Worm (Caenorhabditis elegans) whole organism, L1 larva: ENCODE data around the gene fbxb-106.
A peak's percentile ranks its signal among the peaks of the same experiment; 100 is the strongest.

Source experiments
- C04F5.9 ChIP-seq: sonication (generic microtip); optimal IDR thresholded peaks from 2 replicates; lab custom pipeline; 2016; ENCODE audit warnings: missing genetic modification characterization, missing compliant biosample characterization
- Y116A8C.19 ChIP-seq: sonication (generic microtip); optimal IDR thresholded peaks from 2 replicates; lab custom pipeline; 2016; ENCODE audit warnings: missing compliant biosample characterization, missing genetic modification characterization, borderline replicate concordance
- aha-1 ChIP-seq: fragments of 150-350 bp; optimal IDR thresholded peaks from 2 replicates; lab custom pipeline; 2014; ENCODE audit warnings: missing biosample characterization, missing genetic modification characterization
- alr-1 ChIP-seq: fragments of 200-800 bp; sonication (Bioruptor generic); optimal IDR thresholded peaks from 2 replicates; lab custom pipeline; 2018; ENCODE audit warnings: borderline replicate concordance, mild to moderate bottlenecking, missing genetic modification characterization, missing compliant biosample characterization
- aly-2 ChIP-seq: fragments of 150-350 bp; optimal IDR thresholded peaks from 2 replicates; lab custom pipeline; 2014; ENCODE audit warnings: missing biosample characterization, missing genetic modification characterization
- ceh-8 ChIP-seq: fragments of 200-800 bp; sonication (Bioruptor generic); optimal IDR thresholded peaks from 2 replicates; lab custom pipeline; 2018; ENCODE audit warnings: mild to moderate bottlenecking, missing genetic modification characterization, moderate library complexity, missing compliant biosample characterization
- ceh-82 ChIP-seq, 3 experiments: fragments of 150-350 bp in 1 of 3; sonication (generic microtip) in 2 of 3; optimal IDR thresholded peaks; 2 replicates each; lab custom pipeline; 2014 to 2017; ENCODE audit warnings: missing biosample characterization in 3 of 3, missing genetic modification characterization in 3 of 3
- ceh-90 ChIP-seq: sonication (generic microtip); optimal IDR thresholded peaks from 2 replicates; lab custom pipeline; 2016; ENCODE audit warnings: missing genetic modification characterization, missing compliant biosample characterization
- ces-1 ChIP-seq: fragments of 150-350 bp; optimal IDR thresholded peaks from 2 replicates; lab custom pipeline; 2014; ENCODE audit warnings: missing biosample characterization, missing genetic modification reagents, missing genetic modification characterization
- dsc-1 ChIP-seq: sonication (generic microtip); optimal IDR thresholded peaks from 2 replicates; lab custom pipeline; 2016; ENCODE audit warnings: mild to moderate bottlenecking, missing genetic modification characterization, missing compliant biosample characterization
- efl-1 ChIP-seq, 4 experiments: fragments of 150-350 bp; optimal IDR thresholded peaks in 3 of 4; peaks in 1 of 4; 1 replicate in 1 of 4; 2 replicates in 3 of 4; lab custom pipeline; 2014; ENCODE audit warnings: missing biosample characterization in 2 of 4, missing genetic modification characterization in 2 of 4, missing genetic modification reagents in 2 of 4
- egl-13 ChIP-seq: sonication (generic microtip); optimal IDR thresholded peaks from 2 replicates; lab custom pipeline; 2016; ENCODE audit warnings: missing genotype, missing genetic modification reagents, missing genetic modification characterization, missing compliant biosample characterization
- elt-2 ChIP-seq: sonication (generic microtip); optimal IDR thresholded peaks from 2 replicates; lab custom pipeline; 2016; ENCODE audit warnings: missing genetic modification characterization, mild to moderate bottlenecking, inconsistent platforms, missing compliant biosample characterization, missing genetic modification reagents
- ets-5 ChIP-seq: fragments of 200-800 bp; sonication (Bioruptor generic); IDR thresholded peaks from 2 replicates; pipeline ENCODE4 v1.3.6; 2022; ENCODE audit warnings: missing genetic modification characterization, missing compliant biosample characterization
- fkh-10 ChIP-seq: sonication (generic microtip); optimal IDR thresholded peaks from 2 replicates; lab custom pipeline; 2017; ENCODE audit warnings: missing biosample characterization, missing genetic modification reagents, missing genetic modification characterization
- fkh-4 ChIP-seq: sonication (generic microtip); optimal IDR thresholded peaks from 2 replicates; lab custom pipeline; 2016; ENCODE audit warnings: missing compliant biosample characterization, missing genetic modification characterization, borderline replicate concordance
- fos-1 ChIP-seq: fragments of 150-350 bp; optimal IDR thresholded peaks from 2 replicates; lab custom pipeline; 2014; ENCODE audit warnings: missing biosample characterization, missing genetic modification characterization
- hlh-17 ChIP-seq: fragments of 200-800 bp; sonication (Bioruptor generic); optimal IDR thresholded peaks from 2 replicates; lab custom pipeline; 2018; ENCODE audit warnings: missing genetic modification characterization, mild to moderate bottlenecking, missing compliant biosample characterization, moderate library complexity, borderline replicate concordance
- hpl-2 ChIP-seq: fragments of 150-350 bp; optimal IDR thresholded peaks from 2 replicates; lab custom pipeline; 2014; ENCODE audit warnings: missing biosample characterization, missing genetic modification reagents, missing genetic modification characterization
- lin-35 ChIP-seq, 2 experiments: fragments of 150-350 bp; optimal IDR thresholded peaks; 2 replicates each; lab custom pipeline; 2014; ENCODE audit warnings: missing biosample characterization in 2 of 2, missing genetic modification characterization in 2 of 2, missing genetic modification reagents in 2 of 2
- lsy-2 ChIP-seq, 2 experiments: fragments of 150-350 bp; optimal IDR thresholded peaks; 2 replicates each; lab custom pipeline; 2014; ENCODE audit warnings: missing biosample characterization in 2 of 2, missing genetic modification characterization in 2 of 2
- mdl-1 ChIP-seq, 2 experiments: fragments of 150-350 bp; optimal IDR thresholded peaks; 2 replicates each; lab custom pipeline; 2014 to 2017; ENCODE audit warnings: missing biosample characterization in 2 of 2, missing genetic modification characterization in 2 of 2, inconsistent platforms in 1 of 2
- nhr-71 ChIP-seq: sonication (generic microtip); optimal IDR thresholded peaks from 2 replicates; lab custom pipeline; 2016; ENCODE audit warnings: mild to moderate bottlenecking, missing genetic modification characterization, moderate library complexity, missing compliant biosample characterization
- nhr-76 ChIP-seq: sonication (generic microtip); optimal IDR thresholded peaks from 2 replicates; lab custom pipeline; 2017; ENCODE audit warnings: missing biosample characterization, missing genetic modification characterization
- nhr-77 ChIP-seq: fragments of 150-350 bp; optimal IDR thresholded peaks from 2 replicates; lab custom pipeline; 2014; ENCODE audit warnings: missing biosample characterization, missing genetic modification characterization
- nhr-84 ChIP-seq: sonication (generic microtip); optimal IDR thresholded peaks from 2 replicates; lab custom pipeline; 2017; ENCODE audit warnings: missing biosample characterization, missing genetic modification characterization
- snpc-4 ChIP-seq: fragments of 150-350 bp; optimal IDR thresholded peaks from 2 replicates; lab custom pipeline; 2014; ENCODE audit warnings: missing biosample characterization, missing genetic modification characterization
- swsn-7 ChIP-seq: sonication (generic microtip); optimal IDR thresholded peaks from 2 replicates; lab custom pipeline; 2016; ENCODE audit warnings: missing genetic modification characterization, missing compliant biosample characterization
- unc-30 ChIP-seq: sonication (generic microtip); optimal IDR thresholded peaks from 2 replicates; lab custom pipeline; 2017; ENCODE audit warnings: missing biosample characterization, missing genetic modification characterization
- unc-62 ChIP-seq: fragments of 150-350 bp; optimal IDR thresholded peaks from 2 replicates; lab custom pipeline; 2014; ENCODE audit warnings: missing biosample characterization, missing genetic modification reagents, missing genetic modification characterization
- unc-86 ChIP-seq: sonication (generic microtip); optimal IDR thresholded peaks from 2 replicates; lab custom pipeline; 2016; ENCODE audit warnings: missing genetic modification characterization, missing compliant biosample characterization
- unc-98 ChIP-seq: fragments of 200-800 bp; sonication (Bioruptor generic); IDR thresholded peaks from 2 replicates; pipeline ENCODE4 v1.3.6; 2022; ENCODE audit warnings: missing genetic modification characterization, missing compliant biosample characterization
- vab-15 ChIP-seq: sonication (generic microtip); optimal IDR thresholded peaks from 2 replicates; lab custom pipeline; 2017; ENCODE audit warnings: missing genotype, mild to moderate bottlenecking, missing genetic modification characterization, missing compliant biosample characterization
- xbp-1 ChIP-seq: sonication (generic microtip); optimal IDR thresholded peaks from 2 replicates; lab custom pipeline; 2016; ENCODE audit warnings: missing genetic modification characterization, missing compliant biosample characterization
- zag-1 ChIP-seq: fragments of 150-350 bp; optimal IDR thresholded peaks from 2 replicates; lab custom pipeline; 2014; ENCODE audit warnings: missing biosample characterization, missing genetic modification characterization
- ztf-11 ChIP-seq, 2 experiments: sonication (generic microtip); optimal IDR thresholded peaks; 2 replicates each; lab custom pipeline; 2016 to 2017; ENCODE audit warnings: missing genetic modification characterization in 2 of 2, missing biosample characterization in 1 of 2, missing compliant biosample characterization in 1 of 2

fbxb-106 gene

ce11 chrII:2754595-2754994 lies 7.6 kb upstream of the fbxb-106 start (continued):
- TF ChIP-seq ces-1 (GFP tag; lab: Kevin White, UChicago) = no peak

- TF ChIP-seq efl-1 (optimal IDR thresholded peaks at IDR 0.05; lab: Kevin White, UChicago) (no peak), efl-1 (GFP tag; optimal IDR thresholded peaks at IDR 0.05 in 1 of 2; lab: Kevin White, UChicago) (no peak), ets-5 (GFP tag; lab: Robert Waterston, UW) (no peak), nhr-84 (tag; lab: Kevin White, UChicago) (no peak), aly-2 (no peak), ceh-90 (no peak), nhr-76 (tag; lab: Kevin White, UChicago) (no peak)
These were observed 5.9 kb upstream of the fbxb-106 start for ce11 chrII:2756351-2756750.

- no peak for TF ChIP-seq efl-1 (optimal IDR thresholded peaks at IDR 0.05; lab: Kevin White, UChicago)
- peak in 1 of 2 experiments; percentile 22 for TF ChIP-seq efl-1 (GFP tag; optimal IDR thresholded peaks at IDR 0.05 in 1 of 2; lab: Kevin White, UChicago)
- TF ChIP-seq vab-15 = no peak
These were observed 4.3 kb upstream of the fbxb-106 start, which contains the start of gene F29A7.8 for ce11 chrII:2757954-2758353. Gene F29A7.8 (minus strand): TSS chrII:2758054.

- TF ChIP-seq nhr-76 (tag; lab: Kevin White, UChicago) (no peak), hlh-17 (no peak), unc-62 (GFP tag; lab: Kevin White, UChicago) (no peak), lin-35 (GFP tag; optimal IDR thresholded peaks at IDR 0.05; lab: Kevin White, UChicago) (no peak), zag-1 (tag; lab: Kevin White, UChicago) (no peak), C04F5.9 (tag; lab: Kevin White, UChicago) (no peak), unc-30 (no peak), unc-98 (no peak), aly-2 (no peak), xbp-1 (no peak), ztf-11 (tag; optimal IDR thresholded peaks at IDR 0.05; lab: Kevin White, UChicago) (no peak)
These were observed 3.7 kb upstream of the fbxb-106 start, which contains the start of gene fbxb-107 for ce11 chrII:2758476-2758875. Gene fbxb-107 (plus strand): TSS chrII:2758772.

ce11 chrII:2764664-2765063 lies 2.5 kb downstream of the fbxb-106 start, which contains the start of gene fbxb-108:
Gene fbxb-108 (plus strand): TSS chrII:2764964.
- TF ChIP-seq ets-5 (GFP tag; lab: Robert Waterston, UW) (no peak), ceh-90 (no peak), C04F5.9 (tag; lab: Kevin White, UChicago) (no peak), lin-35 (GFP tag; optimal IDR thresholded peaks at IDR 0.05; lab: Kevin White, UChicago) (no peak), unc-86 (tag; lab: Kevin White, UChicago) (no peak), hlh-17 (no peak), mdl-1 (tag; optimal IDR thresholded peaks at IDR 0.05; lab: Kevin White, UChicago) (no peak), elt-2 (tag; lab: Kevin White, UChicago) (no peak), nhr-71 (tag; lab: Kevin White, UChicago) (no peak), hpl-2 (GFP tag; lab: Kevin White, UChicago) (no peak), nhr-84 (tag; lab: Kevin White, UChicago) (no peak), egl-13 (tag; lab: Kevin White, UChicago) (no peak), Y116A8C.19 (tag; lab: Kevin White, UChicago) (no peak), fos-1 (no peak)

ce11 chrII:2766331-2766730 lies 4.1 kb downstream of the fbxb-106 start, which contains the start of gene F08D12.15:
Gene F08D12.15 (plus strand): TSS chrII:2766631.
- TF ChIP-seq mdl-1 (tag; optimal IDR thresholded peaks at IDR 0.05; lab: Kevin White, UChicago) = no peak
- TF ChIP-seq fos-1 = no peak
- TF ChIP-seq hpl-2 (GFP tag; lab: Kevin White, UChicago) = no peak
- TF ChIP-seq aly-2 = no peak
- no peak for TF ChIP-seq swsn-7 (tag; lab: Kevin White, UChicago)
- TF ChIP-seq alr-1 (tag; lab: Kevin White, UChicago) = no peak
- TF ChIP-seq fkh-4 (tag; lab: Kevin White, UChicago) = no peak
- TF ChIP-seq lsy-2 (tag; optimal IDR thresholded peaks at IDR 0.05; lab: Kevin White, UChicago) = no peak
- TF ChIP-seq hlh-17 = no peak
- no peak for TF ChIP-seq fkh-10 (GFP tag; lab: Kevin White, UChicago)
- no peak for TF ChIP-seq dsc-1 (tag; lab: Kevin White, UChicago)
- no peak for TF ChIP-seq nhr-77 (tag; lab: Kevin White, UChicago)
- no peak for TF ChIP-seq aha-1 (tag; lab: Kevin White, UChicago)
- no peak for TF ChIP-seq ceh-82 (tag; optimal IDR thresholded peaks at IDR 0.05; lab: Kevin White, UChicago)
- no peak for TF ChIP-seq ceh-8 (GFP tag; lab: Kevin White, UChicago)
- TF ChIP-seq snpc-4 = no peak
- no peak for TF ChIP-seq unc-30
